Fruit fly (Drosophila melanogaster) S2 (cell line): ENCODE results near the gene Pex3.

Experiments used
- CG8478 ChIP-seq: fragments of >200 bp; optimal IDR thresholded peaks from 2 replicates; lab custom pipeline; 2018
- CTCF ChIP-seq, 2 experiments: fragments of >200 bp; optimal IDR thresholded peaks; 2 replicates each; lab custom pipeline; 2018

DNA sequence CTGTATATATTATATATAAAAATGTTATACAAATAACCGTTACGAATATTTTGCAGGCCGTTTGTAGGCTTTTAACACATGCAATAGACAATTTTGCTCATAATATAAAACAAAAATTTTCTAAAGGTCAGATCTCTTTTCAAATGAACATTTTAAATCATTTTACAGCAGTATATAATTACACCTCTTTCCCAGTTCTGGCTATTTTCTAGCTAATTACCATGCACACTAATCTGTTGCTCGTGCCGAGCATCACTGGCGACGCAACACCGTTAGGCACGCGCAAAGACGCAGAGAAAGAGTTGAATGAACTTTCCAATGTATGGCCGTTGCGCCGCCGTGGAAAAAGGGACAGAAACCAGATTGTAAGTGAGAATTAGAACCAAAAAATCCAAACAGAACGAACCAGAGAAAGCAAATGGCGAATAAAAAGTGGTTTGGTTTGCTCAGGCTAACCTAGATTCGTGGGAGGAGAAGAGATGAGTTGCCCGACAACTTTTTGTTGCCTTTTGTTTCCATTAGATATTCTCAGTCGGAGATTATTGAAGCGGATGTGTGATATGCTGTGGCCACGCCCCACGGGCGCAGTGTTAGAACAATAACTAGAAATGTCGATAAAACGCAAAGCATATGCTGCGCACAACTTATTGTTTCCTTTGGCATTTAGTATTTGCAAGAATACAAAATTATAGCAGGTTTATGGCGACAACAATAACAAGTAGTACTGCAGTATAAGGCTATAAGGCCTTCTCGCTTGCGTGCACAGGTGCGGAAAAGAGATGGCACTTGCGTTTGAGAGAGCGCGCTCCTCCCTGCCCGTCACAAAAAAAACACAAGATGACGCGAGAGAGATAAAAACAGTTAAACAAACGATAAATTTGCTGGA lies 2.8 kb upstream of the Pex3 start:
- TF ChIP-seq CTCF (optimal IDR thresholded peaks at IDR 0.05; lab: Kevin White, UChicago) (no peak), CG8478 (lab: Kevin White, UChicago) (no peak)
